Fruit fly (Drosophila melanogaster): ENCODE results near the gene COX7AL2.

DNA sequence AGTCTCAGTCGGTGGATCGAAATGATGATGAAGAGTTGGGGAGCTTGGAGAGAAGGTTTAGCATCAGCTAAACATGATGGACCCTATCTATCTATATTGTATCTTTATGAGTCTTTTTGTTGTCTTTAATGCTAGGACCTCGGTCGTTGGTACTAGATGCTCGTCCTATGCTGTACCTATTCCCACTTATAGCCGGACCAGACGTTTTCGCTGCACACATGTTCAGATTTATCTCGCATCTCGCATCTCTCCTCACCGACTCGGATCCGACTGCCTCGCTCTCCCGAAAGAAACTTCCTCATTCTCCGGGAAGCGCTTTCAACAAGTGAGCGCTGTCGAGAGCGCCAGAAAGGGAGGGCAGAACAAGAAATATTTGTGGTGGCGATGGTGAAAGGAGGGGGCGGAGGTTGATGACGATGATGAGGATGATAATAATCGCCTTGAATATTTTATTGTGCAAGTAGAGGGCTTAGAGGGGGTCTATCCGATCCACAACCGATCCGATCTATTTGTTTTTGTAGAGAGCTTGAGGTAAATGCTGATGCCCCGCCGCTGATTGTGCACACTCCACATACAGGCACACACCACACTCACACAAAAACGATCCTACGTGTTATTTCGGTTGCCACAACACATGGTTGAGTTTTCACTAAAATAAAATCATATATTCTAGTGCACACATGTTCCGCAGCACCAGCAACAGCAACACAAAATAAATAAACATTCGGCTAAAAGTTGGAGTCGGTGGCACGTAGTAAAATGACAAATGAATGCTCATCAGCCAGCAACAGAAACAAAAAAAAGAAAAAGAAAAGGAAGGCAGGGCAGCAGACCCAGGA is 34.8 kb downstream of the COX7AL2 start:
- TF ChIP-seq CG13204 (GFP tag; optimal IDR thresholded peaks at IDR 0.05): peak; percentile 29
- TF ChIP-seq CG14655 (GFP tag; optimal IDR thresholded peaks at IDR 0.05): peak; percentile 73
- peak; percentile 55 for TF ChIP-seq CG34367 (tag; optimal IDR thresholded peaks at IDR 0.05)
- TF ChIP-seq Ets98B (GFP tag; IDR thresholded peaks at IDR 0.05): peak; percentile 61
- TF ChIP-seq CG32121 (GFP tag; IDR thresholded peaks at IDR 0.05): no peak
- TF ChIP-seq CG15710 (tag; optimal IDR thresholded peaks at IDR 0.05): peak; percentile 48
- TF ChIP-seq Pif1B (GFP tag; optimal IDR thresholded peaks at IDR 0.05): peak; percentile 46
- TF ChIP-seq gl (tag; optimal IDR thresholded peaks at IDR 0.05): no peak
- 0 out of 3 replicates have a peak, but pooled peaks have one; percentile 32 for TF ChIP-seq fd96Ca (GFP tag; IDR thresholded peaks at IDR 0.05)
- no peak for TF ChIP-seq D1 (tag; optimal IDR thresholded peaks at IDR 0.05)

Data from whole organism, pupa.